Worm (Caenorhabditis elegans) whole organism, young adult: ENCODE measurements around the gene vps-54.

Experiments
- aptf-2 ChIP-seq: fragments of 200-800 bp; sonication (Bioruptor generic); conservative IDR thresholded peaks from 2 replicates; pipeline ENCODE4 v1.3.6; 2022; ENCODE audit warnings: missing genetic modification reagents, missing genetic modification characterization, missing compliant biosample characterization
- hmg-20 ChIP-seq: fragments of 200-800 bp; sonication (Bioruptor generic); IDR thresholded peaks from 2 replicates; pipeline ENCODE4 v1.3.6; 2022; ENCODE audit warnings: missing genetic modification reagents, missing genetic modification characterization, missing compliant biosample characterization
- mxl-1 ChIP-seq: sonication (generic microtip); optimal IDR thresholded peaks from 2 replicates; lab custom pipeline; 2016; ENCODE audit warnings: missing genetic modification characterization, missing compliant biosample characterization
- nhr-120 ChIP-seq: fragments of 200-800 bp; sonication (Bioruptor generic); IDR thresholded peaks from 2 replicates; pipeline ENCODE4 v1.3.6; 2022; ENCODE audit warnings: missing genetic modification characterization, missing compliant biosample characterization

ce11 chrV:10536808-10537207, 39.4 kb downstream of the vps-54 start:
- TF ChIP-seq aptf-2 (GFP tag; lab: Robert Waterston, UW) = no peak
- no peak for TF ChIP-seq nhr-120 (GFP tag; lab: Robert Waterston, UW)
- TF ChIP-seq hmg-20 (GFP tag; lab: Robert Waterston, UW) = peak; percentile 86; the same call in 1 of the 2 replicates
- TF ChIP-seq mxl-1 = no peak
